Fruit fly (Drosophila melanogaster): ENCODE results near the gene cin.

cin gene

dm6 chrX:255369-255768 is at the start of gene cin:
cin (plus strand) TSS chrX:255674.
- TF ChIP-seq pan (optimal IDR thresholded peaks at IDR 0.05) (no peak), CG8478 (optimal IDR thresholded peaks at IDR 0.05) (no peak), psq (optimal IDR thresholded peaks at IDR 0.05) (no peak), EcR (GFP tag; optimal IDR thresholded peaks at IDR 0.05) (no peak), usp (GFP tag; optimal IDR thresholded peaks at IDR 0.05) (no peak), Dll (optimal IDR thresholded peaks at IDR 0.05) (no peak)

- TF ChIP-seq EcR (GFP tag; optimal IDR thresholded peaks at IDR 0.05) (no peak), pan (optimal IDR thresholded peaks at IDR 0.05) (no peak), usp (GFP tag; optimal IDR thresholded peaks at IDR 0.05) (no peak), psq (optimal IDR thresholded peaks at IDR 0.05) (no peak), Dll (optimal IDR thresholded peaks at IDR 0.05) (no peak), CG8478 (optimal IDR thresholded peaks at IDR 0.05) (no peak)
Observed at dm6 chrX:245802-246201, 9.7 kb upstream of the cin start, which contains the start of the genes CG3038 and G9a. CG3038 (minus strand) TSS chrX:245856. G9a (plus strand) TSS chrX:245978.

dm6 chrX:247329-247728 is 8.1 kb upstream of the cin start:
- TF ChIP-seq Dll (optimal IDR thresholded peaks at IDR 0.05) = no peak
- TF ChIP-seq pan (optimal IDR thresholded peaks at IDR 0.05) = peak; percentile 37

dm6 chrX:254690-255089 is 784 bp upstream of the cin start, which contains the start of gene CG42376:
CG42376 (plus strand) TSS chrX:254876.
- TF ChIP-seq pan (optimal IDR thresholded peaks at IDR 0.05) (no peak), psq (optimal IDR thresholded peaks at IDR 0.05) (no peak), usp (GFP tag; optimal IDR thresholded peaks at IDR 0.05) (no peak), CG8478 (optimal IDR thresholded peaks at IDR 0.05) (no peak), EcR (GFP tag; optimal IDR thresholded peaks at IDR 0.05) (no peak), Dll (optimal IDR thresholded peaks at IDR 0.05) (no peak)

- TF ChIP-seq psq (optimal IDR thresholded peaks at IDR 0.05) (no peak), Dll (optimal IDR thresholded peaks at IDR 0.05) (no peak), pan (optimal IDR thresholded peaks at IDR 0.05) (no peak), usp (GFP tag; optimal IDR thresholded peaks at IDR 0.05) (no peak), EcR (GFP tag; optimal IDR thresholded peaks at IDR 0.05) (no peak), CG8478 (optimal IDR thresholded peaks at IDR 0.05) (no peak)
Observed at dm6 chrX:262836-263235, 7.4 kb downstream of the cin start.

dm6 chrX:263728-264344 is 8.4 kb downstream of the cin start, which contains the start of gene CG13377:
CG13377 (minus strand) TSS chrX:263999.
- TF ChIP-seq pan (optimal IDR thresholded peaks at IDR 0.05) = no peak
- TF ChIP-seq Dll (optimal IDR thresholded peaks at IDR 0.05) = no peak
- TF ChIP-seq usp (GFP tag; optimal IDR thresholded peaks at IDR 0.05) = no peak
- TF ChIP-seq CG8478 (optimal IDR thresholded peaks at IDR 0.05) = no peak
- TF ChIP-seq psq (optimal IDR thresholded peaks at IDR 0.05) = no peak
- no peak for TF ChIP-seq EcR (GFP tag; optimal IDR thresholded peaks at IDR 0.05)

- no peak for TF ChIP-seq usp (GFP tag; optimal IDR thresholded peaks at IDR 0.05)
- no peak for TF ChIP-seq psq (optimal IDR thresholded peaks at IDR 0.05)
- TF ChIP-seq CG8478 (optimal IDR thresholded peaks at IDR 0.05) = no peak
- no peak for TF ChIP-seq pan (optimal IDR thresholded peaks at IDR 0.05)
- no peak for TF ChIP-seq EcR (GFP tag; optimal IDR thresholded peaks at IDR 0.05)
- no peak for TF ChIP-seq Dll (optimal IDR thresholded peaks at IDR 0.05)
Observed at dm6 chrX:265692-266091, 10.2 kb downstream of the cin start.

dm6 chrX:266978-267439 is 11.5 kb downstream of the cin start, which contains the start of gene CG13376:
CG13376 (minus strand) TSS chrX:267028.
- no peak for TF ChIP-seq usp (GFP tag; optimal IDR thresholded peaks at IDR 0.05)
- no peak for TF ChIP-seq EcR (GFP tag; optimal IDR thresholded peaks at IDR 0.05)
- no peak for TF ChIP-seq Dll (optimal IDR thresholded peaks at IDR 0.05)

dm6 chrX:267979-268378 is 12.5 kb downstream of the cin start:
- TF ChIP-seq EcR (GFP tag; optimal IDR thresholded peaks at IDR 0.05) (peak in 1 of 2 experiments; percentile 36), pan (optimal IDR thresholded peaks at IDR 0.05) (no peak)

- TF ChIP-seq pan (optimal IDR thresholded peaks at IDR 0.05) (no peak), usp (GFP tag; optimal IDR thresholded peaks at IDR 0.05) (no peak), Dll (optimal IDR thresholded peaks at IDR 0.05) (no peak), EcR (GFP tag; optimal IDR thresholded peaks at IDR 0.05) (no peak), psq (optimal IDR thresholded peaks at IDR 0.05) (no peak), CG8478 (optimal IDR thresholded peaks at IDR 0.05) (no peak)
Observed at dm6 chrX:276065-276464, 20.6 kb downstream of the cin start.

- TF ChIP-seq usp (GFP tag; optimal IDR thresholded peaks at IDR 0.05) (no peak), EcR (GFP tag; optimal IDR thresholded peaks at IDR 0.05) (no peak), CG8478 (optimal IDR thresholded peaks at IDR 0.05) (no peak), psq (optimal IDR thresholded peaks at IDR 0.05) (no peak), Dll (optimal IDR thresholded peaks at IDR 0.05) (no peak), pan (optimal IDR thresholded peaks at IDR 0.05) (no peak)
Observed at dm6 chrX:276569-276968, 21.1 kb downstream of the cin start.

- TF ChIP-seq psq (optimal IDR thresholded peaks at IDR 0.05) (no peak), Dll (optimal IDR thresholded peaks at IDR 0.05) (no peak), CG8478 (optimal IDR thresholded peaks at IDR 0.05) (no peak), EcR (GFP tag; optimal IDR thresholded peaks at IDR 0.05) (no peak)
Observed at dm6 chrX:277885-278284, 22.4 kb downstream of the cin start.

Measured in whole organism.